Worm (Caenorhabditis elegans) whole organism, young adult: ENCODE data around the gene ZC155.2.

Source experiments
- Y53F4B.3 ChIP-seq: fragments of 200-800 bp; sonication (Bioruptor generic); IDR thresholded peaks from 2 replicates; pipeline ENCODE4 v1.3.6; 2022; ENCODE audit warnings: missing genetic modification reagents, missing genetic modification characterization, missing compliant biosample characterization
- akir-1 ChIP-seq: fragments of 200-800 bp; sonication (Bioruptor generic); optimal IDR thresholded peaks from 2 replicates; lab custom pipeline; 2018; ENCODE audit warnings: mild to moderate bottlenecking, missing genetic modification characterization, moderate library complexity, missing compliant biosample characterization
- bed-1 ChIP-seq: fragments of 200-800 bp; sonication (Bioruptor generic); IDR thresholded peaks from 2 replicates; pipeline ENCODE4 v1.3.6; 2022; ENCODE audit warnings: missing genetic modification reagents, missing genetic modification characterization, missing compliant biosample characterization

- no peak for TF ChIP-seq Y53F4B.3
- no peak for TF ChIP-seq akir-1 (GFP tag; lab: Kevin White, UChicago)
- TF ChIP-seq bed-1 (GFP tag; lab: Robert Waterston, UW), result no peak
Observed at ce11 chrIII:5234312-5234711, 15.5 kb downstream of the ZC155.2 start, which contains the start of gene mrps-26.
